Worm (Caenorhabditis elegans) whole organism, young adult: ENCODE measurements around the gene C07D8.5.

Source experiments
- B0336.3 ChIP-seq: fragments of 200-800 bp; sonication (Bioruptor generic); IDR thresholded peaks from 2 replicates; pipeline ENCODE4 v1.3.6; 2022; ENCODE audit warnings: missing genetic modification characterization, missing compliant biosample characterization
- F33H1.4 ChIP-seq: fragments of 200-800 bp; sonication (Bioruptor generic); IDR thresholded peaks from 2 replicates; pipeline ENCODE4 v1.3.6; 2022; ENCODE audit warnings: missing genetic modification reagents, missing genetic modification characterization, missing compliant biosample characterization
- Y53F4B.3 ChIP-seq: fragments of 200-800 bp; sonication (Bioruptor generic); IDR thresholded peaks from 2 replicates; pipeline ENCODE4 v1.3.6; 2022; ENCODE audit warnings: missing genetic modification reagents, missing genetic modification characterization, missing compliant biosample characterization
- Y67H2A.10 ChIP-seq: fragments of 200-800 bp; sonication (Bioruptor generic); conservative IDR thresholded peaks from 2 replicates; pipeline ENCODE4 v1.3.6; 2022; ENCODE audit warnings: missing genetic modification reagents, missing genetic modification characterization, missing compliant biosample characterization
- ZK185.1 ChIP-seq: sonication (generic microtip); optimal IDR thresholded peaks from 2 replicates; lab custom pipeline; 2016; ENCODE audit warnings: mild to moderate bottlenecking, missing genetic modification characterization, missing compliant biosample characterization; ENCODE audit not compliant: poor library complexity, severe bottlenecking
- ama-1 ChIP-seq, 3 experiments: fragments of 150-350 bp in 1 of 3; sonication (generic microtip) in 2 of 3; optimal IDR thresholded peaks; 2 replicates each; lab custom pipeline; 2014 to 2018; ENCODE audit warnings: missing biosample characterization in 2 of 3, missing genetic modification characterization in 2 of 3, missing genetic modification reagents in 2 of 3
- atf-7 ChIP-seq: sonication (generic microtip); optimal IDR thresholded peaks from 2 replicates; lab custom pipeline; 2017; ENCODE audit warnings: mild to moderate bottlenecking, missing genetic modification characterization, missing compliant biosample characterization
- attf-5 ChIP-seq: fragments of 200-800 bp; sonication (Bioruptor generic); optimal IDR thresholded peaks from 2 replicates; lab custom pipeline; 2018; ENCODE audit warnings: mild to moderate bottlenecking, missing genetic modification characterization, missing compliant biosample characterization
- cebp-1 ChIP-seq, 2 experiments: fragments of 200-800 bp in 1 of 2; sonication (Bioruptor generic) in 1 of 2; sonication (generic microtip) in 1 of 2; IDR thresholded peaks in 1 of 2; optimal IDR thresholded peaks in 1 of 2; 2 replicates each; pipeline versions ENCODE4 v1.3.6 to Lab custom; 2017 to 2022; ENCODE audit warnings: missing compliant biosample characterization in 2 of 2, missing genetic modification characterization in 2 of 2, mild to moderate bottlenecking in 1 of 2, missing genetic modification reagents in 1 of 2, moderate library complexity in 1 of 2
- ceh-27 ChIP-seq: fragments of 200-800 bp; sonication (Bioruptor generic); optimal IDR thresholded peaks from 2 replicates; lab custom pipeline; 2018; ENCODE audit warnings: mild to moderate bottlenecking, missing genetic modification characterization, moderate library complexity, missing compliant biosample characterization
- dox-1 ChIP-seq: fragments of 200-800 bp; sonication (Bioruptor generic); IDR thresholded peaks from 2 replicates; pipeline ENCODE4 v1.3.6; 2022; ENCODE audit warnings: missing genetic modification reagents, missing genetic modification characterization, missing compliant biosample characterization
- dpff-1 ChIP-seq: sonication (generic microtip); optimal IDR thresholded peaks from 2 replicates; lab custom pipeline; 2017; ENCODE audit warnings: mild to moderate bottlenecking, missing genetic modification characterization, missing compliant biosample characterization
- dpl-1 ChIP-seq: fragments of 150-350 bp; optimal IDR thresholded peaks from 2 replicates; lab custom pipeline; 2014; ENCODE audit warnings: missing biosample characterization, missing genetic modification reagents, missing genetic modification characterization
- efl-1 ChIP-seq: fragments of 150-350 bp; optimal IDR thresholded peaks from 2 replicates; lab custom pipeline; 2014; ENCODE audit warnings: missing biosample characterization, missing genetic modification reagents, missing genetic modification characterization
- ets-4 ChIP-seq: fragments of 200-800 bp; sonication (Bioruptor generic); optimal IDR thresholded peaks from 2 replicates; lab custom pipeline; 2018; ENCODE audit warnings: mild to moderate bottlenecking, missing genetic modification characterization, missing compliant biosample characterization
- gei-17 ChIP-seq: fragments of 200-800 bp; sonication (Bioruptor generic); optimal IDR thresholded peaks from 2 replicates; lab custom pipeline; 2018; ENCODE audit warnings: mild to moderate bottlenecking, missing genetic modification characterization, missing compliant biosample characterization
- hlh-26 ChIP-seq: fragments of 200-800 bp; sonication (Bioruptor generic); conservative IDR thresholded peaks from 2 replicates; pipeline ENCODE4 v1.3.6; 2022; ENCODE audit warnings: missing genetic modification reagents, missing genetic modification characterization, missing compliant biosample characterization
- let-526 ChIP-seq: fragments of 200-800 bp; sonication (Bioruptor generic); IDR thresholded peaks from 2 replicates; pipeline ENCODE4 v1.3.6; 2022; ENCODE audit warnings: missing genetic modification reagents, missing genetic modification characterization, missing compliant biosample characterization
- let-607 ChIP-seq, 2 experiments: fragments of 200-800 bp in 1 of 2; sonication (Bioruptor generic) in 1 of 2; sonication (generic microtip) in 1 of 2; optimal IDR thresholded peaks; 2 replicates each; lab custom pipeline; 2016 to 2018; ENCODE audit warnings: mild to moderate bottlenecking in 2 of 2, missing compliant biosample characterization in 2 of 2, missing genetic modification characterization in 2 of 2, moderate library complexity in 2 of 2, missing genotype in 1 of 2
- lin-26 ChIP-seq: fragments of 200-800 bp; sonication (Bioruptor generic); IDR thresholded peaks from 2 replicates; pipeline ENCODE4 v1.3.6; 2022; ENCODE audit warnings: missing genetic modification reagents, missing genetic modification characterization, missing compliant biosample characterization
- lir-1 ChIP-seq: fragments of 200-800 bp; sonication (Bioruptor generic); conservative IDR thresholded peaks from 2 replicates; pipeline ENCODE4 v1.3.6; 2022; ENCODE audit warnings: missing genetic modification reagents, missing genetic modification characterization, missing compliant biosample characterization
- madf-10 ChIP-seq: sonication (generic microtip); optimal IDR thresholded peaks from 2 replicates; lab custom pipeline; 2016; ENCODE audit warnings: mild to moderate bottlenecking, missing genetic modification characterization, missing compliant biosample characterization
- madf-6 ChIP-seq: fragments of 200-800 bp; sonication (Bioruptor generic); IDR thresholded peaks from 2 replicates; pipeline ENCODE4 v1.3.6; 2022; ENCODE audit warnings: missing genetic modification reagents, missing genetic modification characterization, missing compliant biosample characterization
- madf-8 ChIP-seq: fragments of 200-800 bp; sonication (Bioruptor generic); conservative IDR thresholded peaks from 2 replicates; pipeline ENCODE4 v1.3.6; 2022; ENCODE audit warnings: missing genetic modification reagents, missing genetic modification characterization, missing compliant biosample characterization
- mes-4 ChIP-seq: sonication (generic microtip); optimal IDR thresholded peaks from 2 replicates; lab custom pipeline; 2016; ENCODE audit warnings: missing genotype, missing genetic modification characterization, missing compliant biosample characterization
- nfya-1 ChIP-seq: sonication (generic microtip); optimal IDR thresholded peaks from 2 replicates; lab custom pipeline; 2017; ENCODE audit warnings: antibody characterized with exemption, missing compliant biosample characterization, missing genetic modification characterization, borderline replicate concordance; ENCODE audit not compliant: insufficient read depth
- nhr-80 ChIP-seq: sonication (generic microtip); optimal IDR thresholded peaks from 2 replicates; lab custom pipeline; 2016; ENCODE audit warnings: missing genetic modification characterization, missing compliant biosample characterization
- pbrm-1 ChIP-seq: fragments of 200-800 bp; sonication (Bioruptor generic); IDR thresholded peaks from 2 replicates; pipeline ENCODE4 v1.3.6; 2022; ENCODE audit warnings: missing genetic modification reagents, missing genetic modification characterization, missing compliant biosample characterization
- rcor-1 ChIP-seq: fragments of 200-800 bp; sonication (Bioruptor generic); IDR thresholded peaks from 2 replicates; pipeline ENCODE4 v1.3.6; 2022; ENCODE audit warnings: missing genetic modification reagents, missing genetic modification characterization, missing compliant biosample characterization
- snpc-1.1 ChIP-seq: sonication (generic microtip); optimal IDR thresholded peaks from 2 replicates; lab custom pipeline; 2017; ENCODE audit warnings: missing genetic modification characterization, mild to moderate bottlenecking, missing compliant biosample characterization, antibody characterized with exemption, moderate library complexity, missing genotype, missing genetic modification reagents; ENCODE audit not compliant: insufficient read depth
- tbp1 ChIP-seq: fragments of 200-800 bp; sonication (Bioruptor generic); optimal IDR thresholded peaks from 2 replicates; lab custom pipeline; 2018; ENCODE audit warnings: mild to moderate bottlenecking, missing genetic modification characterization, missing compliant biosample characterization
- unc-130 ChIP-seq: sonication (generic microtip); optimal IDR thresholded peaks from 2 replicates; lab custom pipeline; 2016; ENCODE audit warnings: missing genetic modification reagents, missing genetic modification characterization, missing compliant biosample characterization
- unc-62 ChIP-seq: fragments of 150-350 bp; optimal IDR thresholded peaks from 2 replicates; lab custom pipeline; 2014; ENCODE audit warnings: missing biosample characterization, missing genetic modification reagents, missing genetic modification characterization
- ztf-22 ChIP-seq: fragments of 200-800 bp; sonication (Bioruptor generic); optimal IDR thresholded peaks from 2 replicates; lab custom pipeline; 2018; ENCODE audit warnings: mild to moderate bottlenecking, missing genetic modification characterization, moderate library complexity, missing compliant biosample characterization
- ztf-26 ChIP-seq: sonication (generic microtip); optimal IDR thresholded peaks from 2 replicates; lab custom pipeline; 2017; ENCODE audit warnings: missing genetic modification characterization, missing compliant biosample characterization
- ztf-3 ChIP-seq: fragments of 200-800 bp; sonication (Bioruptor generic); optimal IDR thresholded peaks from 2 replicates; lab custom pipeline; 2018; ENCODE audit warnings: mild to moderate bottlenecking, missing genetic modification characterization, missing compliant biosample characterization
- ztf-6 ChIP-seq: fragments of 200-800 bp; sonication (Bioruptor generic); IDR thresholded peaks from 2 replicates; pipeline ENCODE4 v1.3.6; 2022; ENCODE audit warnings: missing genetic modification reagents, missing genetic modification characterization, missing compliant biosample characterization

Gene C07D8.5

DNA sequence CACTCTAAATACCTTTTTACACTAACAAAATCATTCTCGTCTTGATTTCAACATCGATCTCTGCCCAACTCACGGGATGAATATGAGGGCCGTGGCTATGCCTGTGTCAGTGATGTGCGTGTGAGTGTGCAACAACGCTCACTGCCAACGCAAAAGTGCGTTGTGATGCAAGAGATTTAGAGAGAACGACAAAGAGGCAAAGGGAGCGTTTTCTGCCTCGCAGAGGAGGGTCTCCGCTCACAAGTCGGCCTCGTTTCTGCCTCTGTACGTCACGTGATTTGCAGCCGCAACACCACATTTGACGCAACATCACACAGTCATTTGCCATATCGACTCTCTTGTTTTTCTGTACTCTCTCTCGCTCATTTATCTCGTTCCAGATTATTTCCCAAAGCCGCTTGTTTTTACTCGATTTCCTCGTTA, 9.5 kb upstream of the C07D8.5 start, which contains the start of gene epg-7 (continued):
- TF ChIP-seq ztf-3 (GFP tag; lab: Kevin White, UChicago), result peak; percentile 45
- TF ChIP-seq ama-1 (optimal IDR thresholded peaks at IDR 0.05; lab: Kevin White, UChicago), result no peak
- no peak for TF ChIP-seq ama-1 (GFP tag; optimal IDR thresholded peaks at IDR 0.05; lab: Kevin White, UChicago)
- peak; percentile 80; the same call in 1 of the 2 replicates for TF ChIP-seq ztf-6 (GFP tag; lab: Robert Waterston, UW)
- TF ChIP-seq nfya-1 (tag; lab: Kevin White, UChicago), result no peak
- peak; percentile 80 for TF ChIP-seq madf-10 (tag; lab: Kevin White, UChicago)
- TF ChIP-seq dox-1 (GFP tag; lab: Robert Waterston, UW), result peak; percentile 91
- TF ChIP-seq let-526 (GFP tag; lab: Robert Waterston, UW), result peak; percentile 88
- TF ChIP-seq lir-1 (GFP tag; lab: Robert Waterston, UW), result peak; percentile 91
- TF ChIP-seq dpff-1, result no peak
- peak; percentile 90 for TF ChIP-seq ztf-26 (tag; lab: Kevin White, UChicago)
- TF ChIP-seq snpc-1.1 (tag; lab: Kevin White, UChicago), result no peak
- TF ChIP-seq Y53F4B.3 (GFP tag; lab: Robert Waterston, UW), result no peak
- TF ChIP-seq B0336.3 (GFP tag; lab: Robert Waterston, UW), result peak; percentile 88
- TF ChIP-seq pbrm-1, result peak; percentile 78
- TF ChIP-seq F33H1.4 (GFP tag; lab: Robert Waterston, UW), result no peak
- TF ChIP-seq unc-62 (GFP tag; lab: Kevin White, UChicago), result no peak

DNA sequence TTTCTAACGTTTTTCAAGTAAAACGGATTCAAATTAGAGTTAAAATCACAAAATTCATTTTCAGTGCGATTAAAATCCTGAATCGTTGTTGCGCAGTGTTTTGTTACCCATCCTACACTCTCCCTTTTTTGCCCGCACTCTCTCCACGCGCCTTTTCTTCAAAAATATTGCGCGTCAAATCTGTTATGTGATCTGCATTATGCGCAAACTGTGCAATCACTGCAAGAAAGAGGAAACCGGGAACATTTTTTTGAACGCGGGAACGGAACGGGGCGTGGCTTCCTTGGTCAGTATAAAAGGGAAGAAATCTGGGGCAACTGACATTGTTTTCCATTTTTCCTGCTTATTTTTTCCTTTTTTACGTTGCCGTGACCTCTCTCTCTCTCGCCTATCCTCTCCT, 3.5 kb upstream of the C07D8.5 start:
- TF ChIP-seq gei-17 (GFP tag; lab: Kevin White, UChicago) (no peak), hlh-26 (no peak), madf-6 (GFP tag; lab: Robert Waterston, UW) (peak; percentile 63), rcor-1 (GFP tag; lab: Robert Waterston, UW) (0 out of 2 replicates have a peak, but pooled peaks have one; percentile 23), mes-4 (tag; lab: Kevin White, UChicago) (no peak), efl-1 (GFP tag; lab: Kevin White, UChicago) (peak; percentile 70), madf-8 (GFP tag; lab: Robert Waterston, UW) (peak; percentile 23; the same call in 1 of the 2 replicates), dpl-1 (GFP tag; lab: Kevin White, UChicago) (peak; percentile 3)

DNA sequence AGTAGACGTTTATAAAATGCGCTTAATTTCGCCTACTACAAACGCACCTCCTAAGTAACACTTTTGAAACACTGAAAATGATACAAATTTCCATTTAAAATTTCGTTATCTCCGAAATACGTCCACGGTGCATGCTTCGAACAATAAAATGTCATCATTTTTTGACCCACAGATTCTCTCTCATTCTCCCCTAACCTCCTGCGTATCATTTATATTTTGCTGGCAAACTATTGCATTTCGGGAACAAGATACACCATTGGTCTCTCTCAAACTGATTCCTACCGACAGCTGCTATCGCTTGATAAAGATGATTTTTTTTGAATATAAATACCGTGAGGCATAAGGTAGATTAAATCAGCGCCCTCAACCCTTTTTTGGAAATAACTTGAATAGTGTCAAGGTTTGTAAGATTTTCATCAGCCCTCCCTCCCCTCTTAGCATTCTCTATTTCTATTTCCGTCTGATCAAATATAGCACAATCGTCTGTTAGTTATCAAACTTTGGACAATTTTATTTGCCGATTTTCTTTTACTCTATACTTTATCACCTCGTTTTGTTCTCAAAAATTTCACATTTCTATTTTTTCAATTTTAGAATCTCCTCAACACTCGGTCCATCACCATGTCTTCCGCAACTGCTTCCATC, 2.8 kb upstream of the C07D8.5 start, which contains the start of gene C07D8.6:
TSS of gene C07D8.6 (plus strand) at position 595 of the 645 bp plus-strand sequence.
- peak; percentile 13 for TF ChIP-seq ztf-22 (GFP tag; lab: Kevin White, UChicago)
- peak; percentile 59 for TF ChIP-seq ets-4
- peak; percentile 16 for TF ChIP-seq ZK185.1 (tag; lab: Kevin White, UChicago)
- peak; percentile 32 for TF ChIP-seq atf-7 (tag; lab: Kevin White, UChicago)
- TF ChIP-seq lin-26, result no peak
- no peak for TF ChIP-seq cebp-1 (GFP tag; IDR thresholded peaks at IDR 0.05; lab: Robert Waterston, UW)
- peak; percentile 3 for TF ChIP-seq cebp-1 (tag; optimal IDR thresholded peaks at IDR 0.05; lab: Kevin White, UChicago)
- peak; percentile 99 for TF ChIP-seq nhr-80 (tag; lab: Kevin White, UChicago)
- TF ChIP-seq Y67H2A.10 (GFP tag; lab: Robert Waterston, UW), result no peak
- TF ChIP-seq ceh-27 (GFP tag; lab: Kevin White, UChicago), result no peak
- TF ChIP-seq unc-130 (GFP tag; lab: Kevin White, UChicago), result no peak
- TF ChIP-seq attf-5 (GFP tag; lab: Kevin White, UChicago), result no peak
- peak; percentile 42 for TF ChIP-seq tbp1 (GFP tag; lab: Kevin White, UChicago)
- peak in 1 of 2 experiments; percentile 42 for TF ChIP-seq let-607 (tag; optimal IDR thresholded peaks at IDR 0.05; lab: Kevin White, UChicago)
